Worm (Caenorhabditis elegans) whole organism, L3 larva: ENCODE data around the gene skp-1.

ENCODE experiments used
- elt-1 ChIP-seq: fragments of 150-350 bp; optimal IDR thresholded peaks from 2 replicates; lab custom pipeline; 2014; ENCODE audit warnings: missing biosample characterization, missing genetic modification characterization
- fos-1 ChIP-seq: fragments of 150-350 bp; optimal IDR thresholded peaks from 2 replicates; lab custom pipeline; 2014; ENCODE audit warnings: missing biosample characterization, missing genetic modification characterization
- pqm-1 ChIP-seq: fragments of 150-350 bp; optimal IDR thresholded peaks from 2 replicates; lab custom pipeline; 2017; ENCODE audit warnings: missing biosample characterization, missing genetic modification characterization, inconsistent platforms
- unc-39 ChIP-seq: sonication (generic microtip); optimal IDR thresholded peaks from 4 replicates; lab custom pipeline; 2017; ENCODE audit warnings: missing biosample characterization, missing genetic modification characterization
- zag-1 ChIP-seq: fragments of 150-350 bp; optimal IDR thresholded peaks from 2 replicates; lab custom pipeline; 2014; ENCODE audit warnings: missing biosample characterization, missing genetic modification characterization
- ztf-4 ChIP-seq: fragments of 150-350 bp; optimal IDR thresholded peaks from 2 replicates; lab custom pipeline; 2014; ENCODE audit warnings: missing biosample characterization, missing genetic modification characterization

DNA sequence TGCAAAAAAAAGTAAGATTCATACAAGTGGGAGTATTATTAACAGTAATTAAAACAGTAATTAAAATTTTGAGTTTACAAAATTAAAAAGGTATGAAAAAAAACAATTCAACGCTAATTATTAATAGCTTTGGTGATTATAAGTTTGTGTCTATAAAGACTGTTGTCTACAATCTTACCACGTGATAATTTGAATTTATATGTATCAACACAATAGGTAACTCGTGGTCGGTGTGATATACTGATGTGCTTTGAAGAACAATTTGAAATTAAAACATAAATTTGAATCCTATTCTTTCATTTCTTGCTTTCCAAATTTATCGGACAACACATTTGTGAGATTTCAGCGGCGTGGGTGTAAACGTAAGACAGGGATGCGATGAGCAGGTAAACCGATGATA lies 17.4 kb upstream of the skp-1 start:
- no peak for TF ChIP-seq elt-1 (tag; lab: Kevin White, UChicago)
- no peak for TF ChIP-seq ztf-4 (tag; lab: Kevin White, UChicago)
- TF ChIP-seq unc-39 (tag; lab: Kevin White, UChicago) = no peak
- no peak for TF ChIP-seq zag-1
- TF ChIP-seq pqm-1 (tag; lab: Kevin White, UChicago) = no peak
- no peak for TF ChIP-seq fos-1 (tag; lab: Kevin White, UChicago)
